Worm (Caenorhabditis elegans) whole organism, L1 larva: ENCODE measurements around the gene rab-18.

ENCODE experiments used
- C04F5.9 ChIP-seq: sonication (generic microtip); optimal IDR thresholded peaks from 2 replicates; lab custom pipeline; 2016; ENCODE audit warnings: missing genetic modification characterization, missing compliant biosample characterization
- C16A3.4 ChIP-seq: fragments of 150-350 bp; optimal IDR thresholded peaks from 2 replicates; lab custom pipeline; 2014; ENCODE audit warnings: missing biosample characterization, missing genetic modification characterization
- C34B4.2 ChIP-seq: sonication (generic microtip); optimal IDR thresholded peaks from 2 replicates; lab custom pipeline; 2017; ENCODE audit warnings: mild to moderate bottlenecking, missing genetic modification characterization, missing compliant biosample characterization
- Y116A8C.19 ChIP-seq: sonication (generic microtip); optimal IDR thresholded peaks from 2 replicates; lab custom pipeline; 2016; ENCODE audit warnings: missing compliant biosample characterization, missing genetic modification characterization, borderline replicate concordance
- aha-1 ChIP-seq: fragments of 150-350 bp; optimal IDR thresholded peaks from 2 replicates; lab custom pipeline; 2014; ENCODE audit warnings: missing biosample characterization, missing genetic modification characterization
- alr-1 ChIP-seq: fragments of 200-800 bp; sonication (Bioruptor generic); optimal IDR thresholded peaks from 2 replicates; lab custom pipeline; 2018; ENCODE audit warnings: borderline replicate concordance, mild to moderate bottlenecking, missing genetic modification characterization, missing compliant biosample characterization
- aly-2 ChIP-seq: fragments of 150-350 bp; optimal IDR thresholded peaks from 2 replicates; lab custom pipeline; 2014; ENCODE audit warnings: missing biosample characterization, missing genetic modification characterization
- ama-1 ChIP-seq: fragments of 150-350 bp; optimal IDR thresholded peaks from 2 replicates; lab custom pipeline; 2014
- blmp-1 ChIP-seq: fragments of 150-350 bp; optimal IDR thresholded peaks from 2 replicates; lab custom pipeline; 2014; ENCODE audit warnings: missing biosample characterization, missing genetic modification characterization
- ceh-63 ChIP-seq: fragments of 200-800 bp; sonication (Bioruptor generic); optimal IDR thresholded peaks from 2 replicates; lab custom pipeline; 2018; ENCODE audit warnings: mild to moderate bottlenecking, missing genetic modification characterization, missing compliant biosample characterization
- ceh-8 ChIP-seq: fragments of 200-800 bp; sonication (Bioruptor generic); optimal IDR thresholded peaks from 2 replicates; lab custom pipeline; 2018; ENCODE audit warnings: mild to moderate bottlenecking, missing genetic modification characterization, moderate library complexity, missing compliant biosample characterization
- dpl-1 ChIP-seq, 3 experiments: fragments of 150-350 bp in 2 of 3; sonication (generic microtip) in 1 of 3; optimal IDR thresholded peaks; 2 replicates each; lab custom pipeline; 2014 to 2017; ENCODE audit warnings: missing biosample characterization in 3 of 3, missing genetic modification characterization in 3 of 3, missing genetic modification reagents in 3 of 3
- dsc-1 ChIP-seq: sonication (generic microtip); optimal IDR thresholded peaks from 2 replicates; lab custom pipeline; 2016; ENCODE audit warnings: mild to moderate bottlenecking, missing genetic modification characterization, missing compliant biosample characterization
- efl-1 ChIP-seq, 4 experiments: fragments of 150-350 bp; optimal IDR thresholded peaks in 3 of 4; peaks in 1 of 4; 1 replicate in 1 of 4; 2 replicates in 3 of 4; lab custom pipeline; 2014; ENCODE audit warnings: missing biosample characterization in 2 of 4, missing genetic modification characterization in 2 of 4, missing genetic modification reagents in 2 of 4
- efl-3 ChIP-seq: fragments of 200-800 bp; sonication (Bioruptor generic); optimal IDR thresholded peaks from 2 replicates; lab custom pipeline; 2018; ENCODE audit warnings: mild to moderate bottlenecking, missing genetic modification characterization, missing compliant biosample characterization
- egl-13 ChIP-seq: sonication (generic microtip); optimal IDR thresholded peaks from 2 replicates; lab custom pipeline; 2016; ENCODE audit warnings: missing genotype, missing genetic modification reagents, missing genetic modification characterization, missing compliant biosample characterization
- elt-3 ChIP-seq, 6 experiments: fragments of 150-350 bp in 1 of 6; sonication (generic microtip); optimal IDR thresholded peaks; 2 replicates each; lab custom pipeline; 2017 to 2018; ENCODE audit warnings: missing biosample characterization in 6 of 6, missing genetic modification characterization in 6 of 6, inconsistent platforms in 1 of 6
- ets-5 ChIP-seq: fragments of 200-800 bp; sonication (Bioruptor generic); IDR thresholded peaks from 2 replicates; pipeline ENCODE4 v1.3.6; 2022; ENCODE audit warnings: missing genetic modification characterization, missing compliant biosample characterization
- fkh-10 ChIP-seq: sonication (generic microtip); optimal IDR thresholded peaks from 2 replicates; lab custom pipeline; 2017; ENCODE audit warnings: missing biosample characterization, missing genetic modification reagents, missing genetic modification characterization
- fkh-4 ChIP-seq: sonication (generic microtip); optimal IDR thresholded peaks from 2 replicates; lab custom pipeline; 2016; ENCODE audit warnings: missing compliant biosample characterization, missing genetic modification characterization, borderline replicate concordance
- hlh-4 ChIP-seq: sonication (generic microtip); optimal IDR thresholded peaks from 2 replicates; lab custom pipeline; 2016; ENCODE audit warnings: mild to moderate bottlenecking, missing genetic modification characterization, missing compliant biosample characterization
- irx-1 ChIP-seq: sonication (generic microtip); optimal IDR thresholded peaks from 2 replicates; lab custom pipeline; 2016; ENCODE audit warnings: missing genetic modification characterization, missing compliant biosample characterization
- isw-1 ChIP-seq: fragments of 200-800 bp; sonication (Bioruptor generic); IDR thresholded peaks from 2 replicates; pipeline ENCODE4 v1.3.6; 2022; ENCODE audit warnings: missing genetic modification characterization, missing compliant biosample characterization
- jun-1 ChIP-seq: fragments of 150-350 bp; optimal IDR thresholded peaks from 2 replicates; lab custom pipeline; 2014; ENCODE audit warnings: missing biosample characterization, missing genetic modification reagents, missing genetic modification characterization
- lin-13 ChIP-seq: fragments of 150-350 bp; optimal IDR thresholded peaks from 2 replicates; lab custom pipeline; 2014; ENCODE audit warnings: missing biosample characterization, missing genetic modification reagents, missing genetic modification characterization
- lin-14 ChIP-seq: fragments of 200-800 bp; sonication (Bioruptor generic); optimal IDR thresholded peaks from 2 replicates; lab custom pipeline; 2018; ENCODE audit warnings: mild to moderate bottlenecking, missing genetic modification characterization, moderate library complexity, missing compliant biosample characterization
- lin-35 ChIP-seq, 2 experiments: fragments of 150-350 bp; optimal IDR thresholded peaks; 2 replicates each; lab custom pipeline; 2014; ENCODE audit warnings: missing biosample characterization in 2 of 2, missing genetic modification characterization in 2 of 2, missing genetic modification reagents in 2 of 2
- lin-39 ChIP-seq: fragments of 150-350 bp; optimal IDR thresholded peaks from 2 replicates; lab custom pipeline; 2014; ENCODE audit warnings: missing biosample characterization, missing genetic modification reagents, missing genetic modification characterization
- lir-3 ChIP-seq: sonication (generic microtip); optimal IDR thresholded peaks from 2 replicates; lab custom pipeline; 2016; ENCODE audit warnings: mild to moderate bottlenecking, missing genetic modification characterization, moderate library complexity, missing compliant biosample characterization; ENCODE audit not compliant: poor library complexity
- mab-9 ChIP-seq: fragments of 200-800 bp; sonication (Bioruptor generic); IDR thresholded peaks from 2 replicates; pipeline ENCODE4 v1.3.6; 2022; ENCODE audit warnings: missing genetic modification reagents, missing genetic modification characterization, missing compliant biosample characterization
- mdl-1 ChIP-seq, 2 experiments: fragments of 150-350 bp; optimal IDR thresholded peaks; 2 replicates each; lab custom pipeline; 2014 to 2017; ENCODE audit warnings: missing biosample characterization in 2 of 2, missing genetic modification characterization in 2 of 2, inconsistent platforms in 1 of 2
- mef-2 ChIP-seq: fragments of 150-350 bp; optimal IDR thresholded peaks from 2 replicates; lab custom pipeline; 2014; ENCODE audit warnings: missing biosample characterization, missing genetic modification characterization
- nhr-11 ChIP-seq: fragments of 150-350 bp; optimal IDR thresholded peaks from 2 replicates; lab custom pipeline; 2014; ENCODE audit warnings: missing biosample characterization, missing genetic modification characterization
- nhr-12 ChIP-seq: sonication (generic microtip); optimal IDR thresholded peaks from 2 replicates; lab custom pipeline; 2017; ENCODE audit warnings: missing biosample characterization, missing genetic modification characterization
- nhr-20 ChIP-seq: sonication (generic microtip); optimal IDR thresholded peaks from 2 replicates; lab custom pipeline; 2016; ENCODE audit warnings: mild to moderate bottlenecking, missing genetic modification characterization, missing compliant biosample characterization
- nhr-237 ChIP-seq: fragments of 150-350 bp; optimal IDR thresholded peaks from 2 replicates; lab custom pipeline; 2014; ENCODE audit warnings: missing biosample characterization, missing genetic modification characterization
- nhr-47 ChIP-seq: sonication (generic microtip); optimal IDR thresholded peaks from 2 replicates; lab custom pipeline; 2016; ENCODE audit warnings: mild to moderate bottlenecking, missing genetic modification characterization, moderate library complexity, missing compliant biosample characterization
- nhr-77 ChIP-seq: fragments of 150-350 bp; optimal IDR thresholded peaks from 2 replicates; lab custom pipeline; 2014; ENCODE audit warnings: missing biosample characterization, missing genetic modification characterization
- nhr-85 ChIP-seq: sonication (generic microtip); peaks from one replicate; lab custom pipeline; 2016; ENCODE audit warnings: missing genetic modification characterization, inconsistent platforms, missing compliant biosample characterization
- nhr-90 ChIP-seq: sonication (generic microtip); optimal IDR thresholded peaks from 2 replicates; lab custom pipeline; 2016; ENCODE audit warnings: mild to moderate bottlenecking, missing genetic modification characterization, missing compliant biosample characterization; ENCODE audit not compliant: poor library complexity
- pag-3 ChIP-seq: sonication (generic microtip); optimal IDR thresholded peaks from 2 replicates; lab custom pipeline; 2017; ENCODE audit warnings: missing genetic modification characterization, mild to moderate bottlenecking, missing compliant biosample characterization, antibody characterized with exemption, borderline replicate concordance; ENCODE audit not compliant: insufficient read depth
- pax-3 ChIP-seq: fragments of 200-800 bp; sonication (Bioruptor generic); optimal IDR thresholded peaks from 2 replicates; lab custom pipeline; 2018; ENCODE audit warnings: mild to moderate bottlenecking, missing genetic modification characterization, moderate library complexity, missing compliant biosample characterization
- rnt-1 ChIP-seq: sonication (generic microtip); optimal IDR thresholded peaks from 2 replicates; lab custom pipeline; 2016; ENCODE audit warnings: mild to moderate bottlenecking, missing genetic modification characterization, moderate library complexity, missing compliant biosample characterization
- sox-4 ChIP-seq: sonication (generic microtip); optimal IDR thresholded peaks from 2 replicates; lab custom pipeline; 2016; ENCODE audit warnings: missing genetic modification characterization, missing compliant biosample characterization
- sptf-1 ChIP-seq: fragments of 150-350 bp; optimal IDR thresholded peaks from 2 replicates; lab custom pipeline; 2014; ENCODE audit warnings: missing biosample characterization, missing genetic modification characterization
- sup-37 ChIP-seq: fragments of 200-800 bp; sonication (Bioruptor generic); optimal IDR thresholded peaks from 2 replicates; lab custom pipeline; 2018; ENCODE audit warnings: mild to moderate bottlenecking, missing genetic modification characterization, missing compliant biosample characterization
- swsn-7 ChIP-seq: sonication (generic microtip); optimal IDR thresholded peaks from 2 replicates; lab custom pipeline; 2016; ENCODE audit warnings: missing genetic modification characterization, missing compliant biosample characterization
- tbx-2 ChIP-seq: sonication (generic microtip); optimal IDR thresholded peaks from 2 replicates; lab custom pipeline; 2016; ENCODE audit warnings: missing genetic modification characterization, missing compliant biosample characterization
- unc-130 ChIP-seq: fragments of 150-350 bp; optimal IDR thresholded peaks from 2 replicates; lab custom pipeline; 2017; ENCODE audit warnings: missing biosample characterization, missing genetic modification characterization, inconsistent platforms
- unc-30 ChIP-seq: sonication (generic microtip); optimal IDR thresholded peaks from 2 replicates; lab custom pipeline; 2017; ENCODE audit warnings: missing biosample characterization, missing genetic modification characterization
- unc-62 ChIP-seq: fragments of 150-350 bp; optimal IDR thresholded peaks from 2 replicates; lab custom pipeline; 2014; ENCODE audit warnings: missing biosample characterization, missing genetic modification reagents, missing genetic modification characterization
- xbp-1 ChIP-seq: sonication (generic microtip); optimal IDR thresholded peaks from 2 replicates; lab custom pipeline; 2016; ENCODE audit warnings: missing genetic modification characterization, missing compliant biosample characterization
- zag-1 ChIP-seq: fragments of 150-350 bp; optimal IDR thresholded peaks from 2 replicates; lab custom pipeline; 2014; ENCODE audit warnings: missing biosample characterization, missing genetic modification characterization

The rab-18 gene

DNA sequence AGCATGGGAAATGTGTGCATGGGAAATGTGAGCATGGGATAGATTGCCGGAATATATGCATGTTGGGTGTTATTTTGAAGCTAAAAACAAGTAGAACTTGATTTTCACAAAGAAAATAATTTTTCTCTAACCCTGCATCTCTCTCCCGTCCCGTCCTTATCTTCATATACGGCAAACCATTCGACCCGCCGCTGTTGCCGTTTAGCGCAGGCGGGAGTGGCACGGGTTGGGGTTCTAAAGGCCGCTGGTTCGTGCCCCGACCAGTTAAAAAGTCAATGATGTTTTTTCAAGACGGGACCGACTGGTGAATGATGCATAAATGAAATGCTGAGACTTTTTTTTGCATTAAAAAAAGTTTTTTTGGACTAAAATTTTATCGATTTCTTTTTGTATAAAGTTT is 41.7 kb upstream of the rab-18 start (continued):
- TF ChIP-seq egl-13 (tag; lab: Kevin White, UChicago), result no peak
- no peak for TF ChIP-seq fkh-10 (GFP tag; lab: Kevin White, UChicago)
- no peak for TF ChIP-seq pax-3 (tag; lab: Kevin White, UChicago)
- no peak for TF ChIP-seq fkh-4 (tag; lab: Kevin White, UChicago)
- no peak for TF ChIP-seq C04F5.9 (tag; lab: Kevin White, UChicago)
- no peak for TF ChIP-seq ets-5
- TF ChIP-seq ceh-8 (GFP tag; lab: Kevin White, UChicago), result no peak
- TF ChIP-seq isw-1 (GFP tag; lab: Robert Waterston, UW), result no peak
- no peak for TF ChIP-seq ceh-63 (GFP tag; lab: Kevin White, UChicago)
- TF ChIP-seq sup-37, result no peak
- no peak for TF ChIP-seq C16A3.4
- TF ChIP-seq hlh-4 (tag; lab: Kevin White, UChicago), result no peak
- no peak for TF ChIP-seq swsn-7 (tag; lab: Kevin White, UChicago)
- TF ChIP-seq mab-9, result no peak
- TF ChIP-seq nhr-20, result no peak
- peak in 1 of 2 experiments; percentile 46 for TF ChIP-seq lin-35 (GFP tag; optimal IDR thresholded peaks at IDR 0.05; lab: Kevin White, UChicago)
- TF ChIP-seq efl-1 (optimal IDR thresholded peaks at IDR 0.05; lab: Kevin White, UChicago), result peak in 1 of 2 experiments; percentile 33
- peak in 1 of 2 experiments; percentile 90 for TF ChIP-seq efl-1 (GFP tag; optimal IDR thresholded peaks at IDR 0.05 in 1 of 2; lab: Kevin White, UChicago)
- peak; percentile 25 for TF ChIP-seq nhr-47
- TF ChIP-seq sox-4 (tag; lab: Kevin White, UChicago), result no peak
- peak in 1 of 2 experiments; percentile 16 for TF ChIP-seq mdl-1 (tag; optimal IDR thresholded peaks at IDR 0.05; lab: Kevin White, UChicago)
- TF ChIP-seq lir-3 (tag; lab: Kevin White, UChicago), result no peak
- no peak for TF ChIP-seq lin-39 (tag; lab: Kevin White, UChicago)
- no peak for TF ChIP-seq unc-62 (GFP tag; lab: Kevin White, UChicago)
- TF ChIP-seq tbx-2 (tag; lab: Kevin White, UChicago), result no peak
- TF ChIP-seq C34B4.2 (tag; lab: Kevin White, UChicago), result no peak
- TF ChIP-seq irx-1 (tag; lab: Kevin White, UChicago), result no peak
- TF ChIP-seq dpl-1 (GFP tag; optimal IDR thresholded peaks at IDR 0.05; lab: Kevin White, UChicago), result peak in 1 of 3 experiments; percentile 9
- no peak for TF ChIP-seq lin-14
- no peak for TF ChIP-seq unc-130 (tag; lab: Kevin White, UChicago)
- no peak for TF ChIP-seq lin-13 (GFP tag; lab: Kevin White, UChicago)
- TF ChIP-seq pag-3 (tag; lab: Kevin White, UChicago), result no peak
- TF ChIP-seq nhr-90, result peak; percentile 37
- no peak for TF ChIP-seq efl-3 (GFP tag; lab: Kevin White, UChicago)
- peak; percentile 58 for TF ChIP-seq nhr-85 (tag; lab: Kevin White, UChicago)
- TF ChIP-seq mef-2, result no peak
- no peak for TF ChIP-seq nhr-11 (tag; lab: Kevin White, UChicago)
- TF ChIP-seq blmp-1, result no peak
- TF ChIP-seq zag-1 (tag; lab: Kevin White, UChicago), result no peak
- TF ChIP-seq aha-1, result no peak
- TF ChIP-seq nhr-12 (tag; lab: Kevin White, UChicago), result no peak
- TF ChIP-seq nhr-237 (tag; lab: Kevin White, UChicago), result no peak
- no peak for TF ChIP-seq xbp-1 (tag; lab: Kevin White, UChicago)
- no peak for TF ChIP-seq Y116A8C.19
- TF ChIP-seq ama-1 (lab: Kevin White, UChicago), result no peak
- peak; percentile 14 for TF ChIP-seq rnt-1 (tag; lab: Kevin White, UChicago)
- no peak for TF ChIP-seq dsc-1
- no peak for TF ChIP-seq unc-30 (tag; lab: Kevin White, UChicago)
- TF ChIP-seq jun-1, result no peak
- TF ChIP-seq sptf-1 (tag; lab: Kevin White, UChicago), result no peak
- no peak for TF ChIP-seq aly-2 (tag; lab: Kevin White, UChicago)
- no peak for TF ChIP-seq elt-3 (tag; optimal IDR thresholded peaks at IDR 0.05; lab: Kevin White, UChicago)
- TF ChIP-seq nhr-77, result no peak
- TF ChIP-seq alr-1 (tag; lab: Kevin White, UChicago), result no peak
